Worm (Caenorhabditis elegans): ENCODE measurements around the gene F41H10.2.

Gene F41H10.2

DNA sequence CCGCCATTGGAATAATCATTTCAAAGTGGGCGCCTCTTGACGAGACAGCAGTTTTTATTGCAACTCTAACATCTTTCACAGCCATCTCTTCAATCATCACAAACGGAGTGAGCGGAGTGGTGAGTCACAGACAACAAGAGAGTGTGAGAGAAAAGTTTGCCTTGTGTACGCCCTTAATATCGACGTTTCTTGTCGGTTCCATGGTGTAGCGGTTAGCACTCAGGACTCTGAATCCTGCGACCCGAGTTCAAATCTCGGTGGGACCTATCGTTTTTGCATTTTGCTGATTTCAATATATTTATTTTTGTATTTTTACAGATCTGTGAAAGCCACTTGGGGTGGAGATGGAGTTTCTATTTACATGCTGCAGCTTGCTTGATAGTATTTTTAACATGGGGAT, 46.9 kb upstream of the F41H10.2 start (continued):
- TF ChIP-seq Y105C5A.15 (GFP tag; IDR thresholded peaks at IDR 0.05), result 0 out of 2 replicates have a peak, but pooled peaks have one; percentile 41
- peak; percentile 62 for TF ChIP-seq mep-1 (tag; optimal IDR thresholded peaks at IDR 0.05)
- no peak for TF ChIP-seq F44E2.7 (GFP tag; IDR thresholded peaks at IDR 0.05)
- TF ChIP-seq unc-39 (tag; optimal IDR thresholded peaks at IDR 0.05), result no peak
- peak; percentile 24 for TF ChIP-seq gei-8 (GFP tag; optimal IDR thresholded peaks at IDR 0.05)
- no peak for TF ChIP-seq ceh-82 (tag; optimal IDR thresholded peaks at IDR 0.05)
- TF ChIP-seq lim-7 (GFP tag; IDR thresholded peaks at IDR 0.05), result no peak
- TF ChIP-seq spr-1 (tag; optimal IDR thresholded peaks at IDR 0.05), result no peak
- peak; percentile 71 for TF ChIP-seq ZK337.2 (GFP tag; IDR thresholded peaks at IDR 0.05)
- peak; percentile 34; the same call in 1 of the 2 replicates for TF ChIP-seq madf-9 (GFP tag; conservative IDR thresholded peaks at IDR 0.05)
- no peak for TF ChIP-seq D1046.2 (GFP tag; IDR thresholded peaks at IDR 0.05)
- no peak for TF ChIP-seq R02D3.7 (tag; optimal IDR thresholded peaks at IDR 0.05)
- no peak for TF ChIP-seq nhr-41 (GFP tag; IDR thresholded peaks at IDR 0.05)
- no peak for TF ChIP-seq sdz-12 (GFP tag; optimal IDR thresholded peaks at IDR 0.05)
- no peak for TF ChIP-seq saeg-2 (GFP tag; IDR thresholded peaks at IDR 0.05)
- peak; percentile 73 for TF ChIP-seq ceh-44 (GFP tag; IDR thresholded peaks at IDR 0.05)
- peak; percentile 70; the same call in 1 of the 2 replicates for TF ChIP-seq T26A8.4 (GFP tag; IDR thresholded peaks at IDR 0.05)
- peak; percentile 47 for TF ChIP-seq hlh-30 (tag; optimal IDR thresholded peaks at IDR 0.05; ENCODE audit: insufficient read depth)
- peak; percentile 75; the same call in 1 of the 2 replicates for TF ChIP-seq pha-4 (GFP tag; IDR thresholded peaks at IDR 0.05)
- TF ChIP-seq pha-4 (tag; optimal IDR thresholded peaks at IDR 0.05), result no peak
- peak; percentile 61 for TF ChIP-seq dve-1 (tag; optimal IDR thresholded peaks at IDR 0.05; ENCODE audit: insufficient read depth)
- no peak for TF ChIP-seq nhr-28 (tag; optimal IDR thresholded peaks at IDR 0.05)
- no peak for TF ChIP-seq nhr-25 (tag; optimal IDR thresholded peaks at IDR 0.05; ENCODE audit: borderline replicate concordance, insufficient read depth)
- TF ChIP-seq attf-4 (tag; optimal IDR thresholded peaks at IDR 0.05), result no peak
- TF ChIP-seq Y5F2A.4 (GFP tag; optimal IDR thresholded peaks at IDR 0.05), result peak; percentile 23
- TF ChIP-seq dmd-8 (GFP tag; IDR thresholded peaks at IDR 0.05), result no peak
- peak; percentile 18 for TF ChIP-seq nhr-102 (tag; optimal IDR thresholded peaks at IDR 0.05)
- TF ChIP-seq snpc-1.2 (GFP tag; IDR thresholded peaks at IDR 0.05), result peak; percentile 96
- no peak for TF ChIP-seq dmd-9 (GFP tag; IDR thresholded peaks at IDR 0.05)
- TF ChIP-seq skn-1 (tag; optimal IDR thresholded peaks at IDR 0.05), result no peak
- no peak for TF ChIP-seq zfp-2 (tag; optimal IDR thresholded peaks at IDR 0.05)
- TF ChIP-seq lin-13 (GFP tag; optimal IDR thresholded peaks at IDR 0.05), result no peak
- no peak for TF ChIP-seq pqm-1 (tag; optimal IDR thresholded peaks at IDR 0.05)
- peak; percentile 6 to 34 for TF ChIP-seq daf-16 (GFP tag; optimal IDR thresholded peaks at IDR 0.05)
- TF ChIP-seq daf-16 (tag; optimal IDR thresholded peaks at IDR 0.05), result peak; percentile 50
- TF ChIP-seq Y75B8A.6 (GFP tag; IDR thresholded peaks at IDR 0.05), result no peak
- no peak for TF ChIP-seq ceh-62 (tag; optimal IDR thresholded peaks at IDR 0.05)
- 0 out of 2 replicates have a peak, but pooled peaks have one; percentile 27 for TF ChIP-seq php-3 (GFP tag; IDR thresholded peaks at IDR 0.05)
- no peak for TF ChIP-seq lin-15B (tag; optimal IDR thresholded peaks at IDR 0.05)
- TF ChIP-seq ceh-20 (GFP tag; IDR thresholded peaks at IDR 0.05), result 0 out of 2 replicates have a peak, but pooled peaks have one; percentile 67
- no peak for TF ChIP-seq zag-1 (tag; optimal IDR thresholded peaks at IDR 0.05)
- TF ChIP-seq dpl-1 (GFP tag; optimal IDR thresholded peaks at IDR 0.05), result peak; percentile 4
- TF ChIP-seq hlh-11 (tag; optimal IDR thresholded peaks at IDR 0.05), result peak; percentile 49
- no peak for TF ChIP-seq F10B5.3 (tag; optimal IDR thresholded peaks at IDR 0.05)
- peak; percentile 83 for TF ChIP-seq hmg-1.1 (GFP tag; IDR thresholded peaks at IDR 0.05)
- TF ChIP-seq unc-62 (GFP tag; optimal IDR thresholded peaks at IDR 0.05 in 1 of 2), result peak in 1 of 2 experiments; percentile 19
- TF ChIP-seq unc-62 (tag; optimal IDR thresholded peaks at IDR 0.05), result no peak
- no peak for TF ChIP-seq daf-12 (tag; optimal IDR thresholded peaks at IDR 0.05)
- TF ChIP-seq arid-1 (GFP tag; conservative IDR thresholded peaks at IDR 0.05), result peak; percentile 63; the same call in 1 of the 2 replicates
- peak in 1 of 2 experiments; percentile 34 for TF ChIP-seq hif-1 (tag; optimal IDR thresholded peaks at IDR 0.05)

Data from whole organism, L4 larva.